Fruit fly (Drosophila melanogaster) whole organism, embryonic: Measurements from ENCODE around the gene CG6966.

Experiments used
- B-H1 ChIP-seq: fragments of 200-800 bp; sonication (Bioruptor generic); IDR thresholded peaks from 3 replicates; pipeline ENCODE4 v1.3.6; 2022; ENCODE audit warnings: missing biosample characterization, missing genetic modification characterization
- CG11398 ChIP-seq: fragments of 200-800 bp; sonication (Bioruptor generic); optimal IDR thresholded peaks from 2 replicates; lab custom pipeline; 2016; ENCODE audit warnings: missing biosample characterization, missing genetic modification characterization
- CG12236 ChIP-seq: fragments of 200-800 bp; sonication (Bioruptor generic); optimal IDR thresholded peaks from 2 replicates; lab custom pipeline; 2016; ENCODE audit warnings: missing biosample characterization, missing genetic modification characterization
- CG12659 ChIP-seq: fragments of 200-800 bp; sonication (Bioruptor generic); optimal IDR thresholded peaks from 3 replicates; lab custom pipeline; 2017; ENCODE audit warnings: mild to moderate bottlenecking, missing biosample characterization, missing genetic modification reagents, missing genetic modification characterization
- CG12769 ChIP-seq: fragments of 200-800 bp; sonication (Bioruptor generic); optimal IDR thresholded peaks from 2 replicates; lab custom pipeline; 2019; ENCODE audit warnings: missing biosample characterization, mild to moderate bottlenecking, missing genetic modification characterization, moderate library complexity
- CG13123 ChIP-seq: fragments of 200-800 bp; sonication (Bioruptor generic); optimal IDR thresholded peaks from 2 replicates; lab custom pipeline; 2016; ENCODE audit warnings: missing biosample characterization, missing genetic modification characterization
- CG13775 ChIP-seq: fragments of 200-800 bp; sonication (Bioruptor generic); optimal IDR thresholded peaks from 3 replicates; lab custom pipeline; 2017; ENCODE audit warnings: missing biosample characterization, mild to moderate bottlenecking, missing genetic modification characterization
- CG15269 ChIP-seq: fragments of 200-800 bp; sonication (Bioruptor generic); optimal IDR thresholded peaks from 2 replicates; lab custom pipeline; 2018; ENCODE audit warnings: missing biosample characterization, mild to moderate bottlenecking, missing genetic modification characterization, moderate library complexity
- CG15479 ChIP-seq: fragments of 200-800 bp; sonication (Bioruptor generic); optimal IDR thresholded peaks from 3 replicates; lab custom pipeline; 2019; ENCODE audit warnings: missing biosample characterization, mild to moderate bottlenecking, missing genetic modification characterization, moderate library complexity
- CG1792 ChIP-seq: fragments of 200-800 bp; sonication (Bioruptor generic); optimal IDR thresholded peaks from 2 replicates; lab custom pipeline; 2016; ENCODE audit warnings: missing biosample characterization, missing genetic modification characterization
- CG18764 ChIP-seq: fragments of 200-800 bp; sonication (Bioruptor generic); optimal IDR thresholded peaks from 3 replicates; lab custom pipeline; 2016; ENCODE audit warnings: missing biosample characterization, missing genetic modification characterization
- CG30020 ChIP-seq: fragments of 200-800 bp; optimal IDR thresholded peaks from 2 replicates; lab custom pipeline; 2019; ENCODE audit warnings: missing biosample characterization, mild to moderate bottlenecking, missing genetic modification characterization, moderate library complexity
- CG31388 ChIP-seq: fragments of 200-800 bp; sonication (Bioruptor generic); optimal IDR thresholded peaks from 2 replicates; lab custom pipeline; 2016; ENCODE audit warnings: missing biosample characterization, missing genetic modification characterization
- CG32532 ChIP-seq: fragments of 200-800 bp; sonication (Bioruptor generic); IDR thresholded peaks from 2 replicates; pipeline ENCODE4 v1.3.6; 2022; ENCODE audit warnings: missing biosample characterization, missing genetic modification characterization
- CG3407 ChIP-seq: fragments of 200-800 bp; sonication (Bioruptor generic); optimal IDR thresholded peaks from 2 replicates; lab custom pipeline; 2018; ENCODE audit warnings: missing biosample characterization, mild to moderate bottlenecking, missing genetic modification characterization
- CG4360 ChIP-seq: fragments of 200-800 bp; sonication (Bioruptor generic); IDR thresholded peaks from 2 replicates; pipeline ENCODE4 v1.3.6; 2022; ENCODE audit warnings: missing biosample characterization, missing genetic modification characterization
- CG6683 ChIP-seq: fragments of 200-800 bp; sonication (Bioruptor generic); optimal IDR thresholded peaks from 2 replicates; lab custom pipeline; 2017; ENCODE audit warnings: missing biosample characterization, mild to moderate bottlenecking, missing genetic modification characterization, missing genetic modification reagents
- CG6813 ChIP-seq: fragments of 200-800 bp; sonication (Bioruptor generic); optimal IDR thresholded peaks from 2 replicates; lab custom pipeline; 2017; ENCODE audit warnings: missing biosample characterization, missing genetic modification characterization, mild to moderate bottlenecking, moderate library complexity, missing genetic modification reagents
- CG7372 ChIP-seq: fragments of 200-800 bp; sonication (Bioruptor generic); IDR thresholded peaks from 2 replicates; pipeline ENCODE4 v1.3.6; 2022; ENCODE audit warnings: missing biosample characterization, missing genetic modification characterization
- CG8924 ChIP-seq: fragments of 200-800 bp; optimal IDR thresholded peaks from 3 replicates; lab custom pipeline; 2019; ENCODE audit warnings: missing biosample characterization, mild to moderate bottlenecking, missing genetic modification characterization, moderate library complexity
- Chrac-16 ChIP-seq: fragments of 200-800 bp; sonication (Bioruptor generic); optimal IDR thresholded peaks from 3 replicates; lab custom pipeline; 2016; ENCODE audit warnings: missing biosample characterization, missing genetic modification characterization
- Ets97D ChIP-seq: fragments of 200-800 bp; sonication (Bioruptor generic); optimal IDR thresholded peaks from 3 replicates; lab custom pipeline; 2016; ENCODE audit warnings: missing biosample characterization, missing genetic modification characterization
- HLHmδ ChIP-seq: fragments of 200-800 bp; sonication (Bioruptor generic); optimal IDR thresholded peaks from 2 replicates; lab custom pipeline; 2018; ENCODE audit warnings: missing biosample characterization, mild to moderate bottlenecking, missing genetic modification characterization, moderate library complexity
- Hand ChIP-seq: fragments of 200-800 bp; sonication (Bioruptor generic); optimal IDR thresholded peaks from 2 replicates; lab custom pipeline; 2017; ENCODE audit warnings: mild to moderate bottlenecking, missing biosample characterization, missing genetic modification reagents, missing genetic modification characterization
- Hmx ChIP-seq: fragments of 200-800 bp; sonication (Bioruptor generic); optimal IDR thresholded peaks from 2 replicates; lab custom pipeline; 2016; ENCODE audit warnings: missing biosample characterization, missing genetic modification characterization
- Med ChIP-seq: fragments of 200-800 bp; sonication (Bioruptor generic); peaks from one replicate; lab custom pipeline; 2016; ENCODE audit warnings: missing biosample characterization, missing genetic modification characterization, mild to moderate bottlenecking, inconsistent platforms, moderate library complexity
- Meics ChIP-seq: fragments of 200-800 bp; sonication (Bioruptor generic); optimal IDR thresholded peaks from 2 replicates; lab custom pipeline; 2017; ENCODE audit warnings: missing biosample characterization, mild to moderate bottlenecking, missing genetic modification characterization
- Mrtf ChIP-seq: fragments of 200-800 bp; sonication (Bioruptor generic); IDR thresholded peaks from 3 replicates; pipeline ENCODE4 v1.3.6; 2022; ENCODE audit warnings: missing biosample characterization, missing genetic modification characterization
- Nf-YA ChIP-seq: fragments of 200-800 bp; sonication (Bioruptor generic); IDR thresholded peaks from 2 replicates; pipeline ENCODE4 v1.3.6; 2022; ENCODE audit warnings: missing biosample characterization, missing genetic modification characterization
- Rx ChIP-seq: fragments of 200-800 bp; sonication (Bioruptor generic); IDR thresholded peaks from 2 replicates; pipeline ENCODE4 v1.3.6; 2022; ENCODE audit warnings: missing biosample characterization, missing genetic modification characterization
- Spps ChIP-seq: fragments of 200-800 bp; sonication (Bioruptor generic); optimal IDR thresholded peaks from 2 replicates; lab custom pipeline; 2018; ENCODE audit warnings: missing biosample characterization, mild to moderate bottlenecking, missing genetic modification characterization
- YL-1 ChIP-seq: fragments of 200-800 bp; sonication (Bioruptor generic); optimal IDR thresholded peaks from 3 replicates; lab custom pipeline; 2017; ENCODE audit warnings: missing biosample characterization, mild to moderate bottlenecking, missing genetic modification characterization
- amos ChIP-seq: fragments of 200-800 bp; sonication (Bioruptor generic); IDR thresholded peaks from 2 replicates; pipeline ENCODE4 v1.3.6; 2022; ENCODE audit warnings: missing biosample characterization, missing genetic modification characterization; ENCODE audit not compliant: partially characterized antibody
- ara ChIP-seq: fragments of 200-800 bp; sonication (Bioruptor generic); IDR thresholded peaks from 2 replicates; pipeline ENCODE4 v1.3.6; 2022; ENCODE audit warnings: missing biosample characterization, missing genetic modification characterization
- bbx ChIP-seq: fragments of 200-800 bp; sonication (Bioruptor generic); IDR thresholded peaks from 2 replicates; pipeline ENCODE4 v1.3.6; 2022; ENCODE audit warnings: missing biosample characterization, missing genetic modification characterization; ENCODE audit not compliant: partially characterized antibody
- bsh ChIP-seq, 2 experiments: fragments of 200-800 bp; sonication (Bioruptor generic); optimal IDR thresholded peaks; 2 replicates each; lab custom pipeline; 2017 to 2018; ENCODE audit warnings: mild to moderate bottlenecking in 2 of 2, missing biosample characterization in 2 of 2, missing genetic modification characterization in 2 of 2, moderate library complexity in 1 of 2
- cg ChIP-seq: fragments of 200-800 bp; sonication (Bioruptor generic); optimal IDR thresholded peaks from 3 replicates; lab custom pipeline; 2019; ENCODE audit warnings: missing biosample characterization, mild to moderate bottlenecking, missing genetic modification characterization, moderate library complexity
- disco-r ChIP-seq: fragments of 200-800 bp; sonication (Bioruptor generic); optimal IDR thresholded peaks from 2 replicates; lab custom pipeline; 2016; ENCODE audit warnings: missing biosample characterization, missing genetic modification characterization
- en ChIP-seq: fragments of 200-800 bp; sonication (Bioruptor generic); optimal IDR thresholded peaks from 2 replicates; lab custom pipeline; 2016; ENCODE audit warnings: missing biosample characterization, missing genetic modification characterization
- fd3F ChIP-seq: fragments of 200-800 bp; sonication (Bioruptor generic); optimal IDR thresholded peaks from 2 replicates; lab custom pipeline; 2018; ENCODE audit warnings: missing biosample characterization, mild to moderate bottlenecking, missing genetic modification characterization, moderate library complexity
- fu2 ChIP-seq: fragments of 200-800 bp; sonication (Bioruptor generic); optimal IDR thresholded peaks from 2 replicates; lab custom pipeline; 2016; ENCODE audit warnings: missing biosample characterization, missing genetic modification characterization
- gcm2 ChIP-seq: fragments of 200-800 bp; sonication (Bioruptor generic); optimal IDR thresholded peaks from 2 replicates; lab custom pipeline; 2016; ENCODE audit warnings: missing biosample characterization, missing genetic modification characterization
- ham ChIP-seq: fragments of 200-800 bp; sonication (Bioruptor generic); IDR thresholded peaks from 2 replicates; pipeline ENCODE4 v1.3.6; 2022; ENCODE audit warnings: missing biosample characterization, missing genetic modification characterization
- maf-S ChIP-seq: fragments of 200-800 bp; sonication (Bioruptor generic); optimal IDR thresholded peaks from 2 replicates; lab custom pipeline; 2016; ENCODE audit warnings: missing biosample characterization, missing genetic modification characterization
- odd ChIP-seq: fragments of 200-800 bp; sonication (Bioruptor generic); optimal IDR thresholded peaks from 2 replicates; lab custom pipeline; 2017; ENCODE audit warnings: missing biosample characterization, mild to moderate bottlenecking, missing genetic modification characterization
- otp ChIP-seq: fragments of 200-800 bp; sonication (Bioruptor generic); IDR thresholded peaks from 3 replicates; pipeline ENCODE4, ENCODE4 v1.3.6; 2022; ENCODE audit warnings: missing biosample characterization, missing genetic modification characterization
- psq ChIP-seq: fragments of 200-800 bp; sonication (Bioruptor generic); optimal IDR thresholded peaks from 2 replicates; lab custom pipeline; 2017; ENCODE audit warnings: missing biosample characterization, missing genetic modification characterization
- sna ChIP-seq: fragments of 200-800 bp; sonication (Bioruptor generic); IDR thresholded peaks from 2 replicates; pipeline ENCODE4 v1.3.6; 2022; ENCODE audit warnings: missing biosample characterization, missing genetic modification characterization; ENCODE audit not compliant: partially characterized antibody
- trh ChIP-seq: fragments of 200-800 bp; sonication (Bioruptor generic); optimal IDR thresholded peaks from 2 replicates; lab custom pipeline; 2016; ENCODE audit warnings: missing biosample characterization, missing genetic modification characterization
- vvl ChIP-seq: fragments of 200-800 bp; sonication (Bioruptor generic); IDR thresholded peaks from 2 replicates; pipeline ENCODE4 v1.3.6; 2022; ENCODE audit warnings: missing biosample characterization, missing genetic modification characterization
- wor ChIP-seq: fragments of 200-800 bp; sonication (Bioruptor generic); IDR thresholded peaks from 2 replicates; pipeline ENCODE4 v1.3.6; 2022; ENCODE audit warnings: missing biosample characterization, missing genetic modification characterization
- zfh1 ChIP-seq: fragments of 200-800 bp; sonication (Bioruptor generic); IDR thresholded peaks from 3 replicates; pipeline ENCODE4 v1.3.6; 2022; ENCODE audit warnings: missing biosample characterization, missing genetic modification characterization

CG6966 gene

DNA sequence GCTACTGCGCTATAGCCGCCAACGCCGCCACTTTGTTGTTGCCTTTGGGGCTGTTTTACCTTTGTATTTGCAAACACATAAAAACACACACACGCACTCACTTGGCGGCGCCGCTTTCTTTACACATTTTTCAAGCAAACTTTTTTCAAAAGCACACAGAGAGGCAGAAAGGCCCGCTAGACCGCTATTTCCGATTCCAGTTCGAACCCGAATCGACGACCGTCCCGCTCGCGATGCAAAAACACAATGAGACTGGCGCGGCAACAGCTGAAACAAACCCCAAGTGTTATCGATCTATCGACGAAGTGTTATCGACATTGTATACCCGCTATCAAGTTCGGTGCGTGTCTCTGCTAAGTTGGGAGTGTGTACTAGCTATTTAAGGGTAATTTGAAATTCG, 36.2 kb upstream of the CG6966 start, which contains the start of gene CG42788 (continued):
- no peak for TF ChIP-seq CG1792 (GFP tag; lab: Kevin White, UChicago)
- peak; percentile 46 for TF ChIP-seq CG3407
- no peak for TF ChIP-seq CG7372 (GFP tag; lab: Robert Waterston, UW)
- TF ChIP-seq Spps = peak; percentile 11
- TF ChIP-seq bsh (GFP tag; optimal IDR thresholded peaks at IDR 0.05; lab: Kevin White, UChicago) = peak; percentile 50 to 58
- peak; percentile 30 for TF ChIP-seq CG13123 (GFP tag; lab: Kevin White, UChicago)
- TF ChIP-seq CG30020 (tag; lab: Kevin White, UChicago) = no peak
- peak; percentile 58 for TF ChIP-seq en
- no peak for TF ChIP-seq ara (GFP tag; lab: Robert Waterston, UW)
- TF ChIP-seq Ets97D (GFP tag; lab: Kevin White, UChicago) = peak; percentile 95
- peak; percentile 22 for TF ChIP-seq YL-1
- TF ChIP-seq CG15269 (tag; lab: Kevin White, UChicago) = peak; percentile 64
- no peak for TF ChIP-seq zfh1 (GFP tag; lab: Robert Waterston, UW)
- no peak for TF ChIP-seq B-H1
- TF ChIP-seq vvl (GFP tag; lab: Robert Waterston, UW) = no peak
- no peak for TF ChIP-seq Chrac-16 (GFP tag; lab: Kevin White, UChicago)
- peak; percentile 12 for TF ChIP-seq fd3F
- TF ChIP-seq CG8924 = peak; percentile 70
- no peak for TF ChIP-seq trh
- TF ChIP-seq CG6683 (GFP tag; lab: Kevin White, UChicago) = no peak
- peak; percentile 94 for TF ChIP-seq cg (GFP tag; lab: Kevin White, UChicago)
- TF ChIP-seq psq (GFP tag; lab: Kevin White, UChicago) = no peak
- TF ChIP-seq CG12769 (tag; lab: Kevin White, UChicago) = peak; percentile 97
- TF ChIP-seq CG4360 (GFP tag; lab: Robert Waterston, UW) = no peak
- TF ChIP-seq HLHmδ (GFP tag; lab: Kevin White, UChicago) = peak; percentile 48
- no peak for TF ChIP-seq Rx (GFP tag; lab: Robert Waterston, UW)
- TF ChIP-seq maf-S (GFP tag; lab: Kevin White, UChicago) = peak; percentile 58
- peak; percentile 38 for TF ChIP-seq disco-r (GFP tag; lab: Kevin White, UChicago)
- TF ChIP-seq otp = no peak
- TF ChIP-seq sna (GFP tag; lab: Robert Waterston, UW) = no peak
- peak; percentile 48 for TF ChIP-seq odd (GFP tag; lab: Kevin White, UChicago)
- TF ChIP-seq CG6813 (GFP tag; lab: Kevin White, UChicago) = peak; percentile 48
- peak; percentile 44 for TF ChIP-seq Meics (GFP tag; lab: Kevin White, UChicago)
- TF ChIP-seq CG15479 (GFP tag; lab: Kevin White, UChicago) = no peak
- TF ChIP-seq CG13775 = peak; percentile 41
- TF ChIP-seq fu2 (GFP tag; lab: Kevin White, UChicago) = peak; percentile 51
- TF ChIP-seq CG12659 = peak; percentile 95
- no peak for TF ChIP-seq amos (GFP tag; lab: Robert Waterston, UW)
- no peak for TF ChIP-seq bbx (GFP tag; lab: Robert Waterston, UW)
- no peak for TF ChIP-seq Hmx (GFP tag; lab: Kevin White, UChicago)
- TF ChIP-seq CG32532 (GFP tag; lab: Robert Waterston, UW) = no peak
- TF ChIP-seq ham (GFP tag; lab: Robert Waterston, UW) = no peak
- peak; percentile 85 for TF ChIP-seq gcm2 (GFP tag; lab: Kevin White, UChicago)
- TF ChIP-seq CG31388 (GFP tag; lab: Kevin White, UChicago) = no peak
- peak; percentile 67 for TF ChIP-seq CG11398
- no peak for TF ChIP-seq Mrtf
- TF ChIP-seq wor (GFP tag; lab: Robert Waterston, UW) = no peak
- no peak for TF ChIP-seq Nf-YA (GFP tag; lab: Robert Waterston, UW)
- peak; percentile 99 for TF ChIP-seq Med (GFP tag; lab: Kevin White, UChicago)
- TF ChIP-seq CG18764 (GFP tag; lab: Kevin White, UChicago) = no peak
- TF ChIP-seq Hand (GFP tag; lab: Kevin White, UChicago) = peak; percentile 52
- TF ChIP-seq CG12236 = peak; percentile 58
